Worm (Caenorhabditis elegans) whole organism, L4/young adult: ENCODE measurements around the gene F02C9.2.

Experiments used
- W03F9.2 ChIP-seq: fragments of 150-350 bp; optimal IDR thresholded peaks from 2 replicates; lab custom pipeline; 2014; ENCODE audit warnings: missing biosample characterization, missing genetic modification characterization
- him-1 ChIP-seq: sonication (generic microtip); optimal IDR thresholded peaks from 2 replicates; lab custom pipeline; 2016; ENCODE audit warnings: missing genotype, missing genetic modification reagents, missing genetic modification characterization, missing compliant biosample characterization

- TF ChIP-seq him-1 (tag; lab: Kevin White, UChicago) (no peak), W03F9.2 (no peak)
These were observed 4.7 kb upstream of the F02C9.2 start, which contains the start of gene tat-6 for ce11 chrV:3128803-3129202.
